1 fruit fly cellular context compared by ENCODE assay signal in the genomic region with DNA sequence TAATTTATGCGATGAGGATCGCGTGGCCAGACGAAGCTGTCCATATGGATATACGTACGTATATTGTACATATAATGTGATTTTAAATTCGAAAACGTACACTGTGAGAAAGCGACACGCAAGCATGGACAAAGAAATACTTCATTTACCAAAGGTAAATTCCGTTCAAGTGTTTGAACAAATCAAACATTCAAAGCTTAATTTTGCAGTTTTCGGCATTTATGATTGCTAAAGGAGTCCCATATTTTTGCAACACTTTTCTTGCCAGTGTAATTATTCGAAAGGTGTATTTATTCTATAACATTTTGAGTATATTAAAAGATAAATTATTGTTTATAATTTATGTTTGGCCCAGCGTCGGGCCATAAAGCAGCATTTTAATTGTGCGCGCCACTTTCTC.
A peak's percentile ranks its signal among the peaks of the same experiment; 100 is the strongest.
TF ChIP-seq lines count a peak whose summit lies in the region.

No protein-coding gene starts in this region.

TF ChIP-seq in whole organism, embryonic, 481 proteins besides CTCF, POLR2A, EP300 and RAD21 (continued from another document and continues in another):
- TF ChIP-seq Mrtf (GFP tag; IDR thresholded peaks at IDR 0.05; lab: Robert Waterston, UW), result no peak
- peak; percentile 14; the same call in 1 of the 2 replicates for TF ChIP-seq ranshi (GFP tag; IDR thresholded peaks at IDR 0.05; lab: Robert Waterston, UW)
- no peak for TF ChIP-seq CG17186 (GFP tag; optimal IDR thresholded peaks at IDR 0.05; lab: Kevin White, UChicago)
- TF ChIP-seq Abd-B (GFP tag; optimal IDR thresholded peaks at IDR 0.05; lab: Kevin White, UChicago), result peak; percentile 18
- TF ChIP-seq CG14050 (GFP tag; IDR thresholded peaks at IDR 0.05; lab: Robert Waterston, UW), result no peak
- no peak for TF ChIP-seq NC2α (GFP tag; optimal IDR thresholded peaks at IDR 0.05; lab: Kevin White, UChicago)
- peak; percentile 41 for TF ChIP-seq esg (GFP tag; conservative IDR thresholded peaks at IDR 0.05; lab: Robert Waterston, UW)
- no peak for TF ChIP-seq fd102C (GFP tag; optimal IDR thresholded peaks at IDR 0.05; lab: Kevin White, UChicago)
- TF ChIP-seq D (optimal IDR thresholded peaks at IDR 0.05; lab: Kevin White, UChicago), result no peak
- no peak for TF ChIP-seq D (GFP tag; optimal IDR thresholded peaks at IDR 0.05; lab: Kevin White, UChicago)
- TF ChIP-seq crp (GFP tag; optimal IDR thresholded peaks at IDR 0.05; lab: Kevin White, UChicago), result no peak
- no peak for TF ChIP-seq vfl (GFP tag; optimal IDR thresholded peaks at IDR 0.05; lab: Kevin White, UChicago)
- no peak for TF ChIP-seq sens-2 (GFP tag; IDR thresholded peaks at IDR 0.05; lab: Robert Waterston, UW)
- peak; percentile 10 for TF ChIP-seq dmrt11E (tag; optimal IDR thresholded peaks at IDR 0.05; lab: Kevin White, UChicago)
- peak; percentile 47 for TF ChIP-seq nmo (GFP tag; optimal IDR thresholded peaks at IDR 0.05; lab: Kevin White, UChicago)
- TF ChIP-seq fru (optimal IDR thresholded peaks at IDR 0.05; lab: Kevin White, UChicago), result no peak
- TF ChIP-seq HLH4C (GFP tag; IDR thresholded peaks at IDR 0.05; lab: Robert Waterston, UW; ENCODE audit: partially characterized antibody), result no peak
- TF ChIP-seq CG15011 (GFP tag; optimal IDR thresholded peaks at IDR 0.05; lab: Kevin White, UChicago), result no peak
- no peak for TF ChIP-seq Dad (GFP tag; optimal IDR thresholded peaks at IDR 0.05; lab: Kevin White, UChicago)
- TF ChIP-seq lbe (GFP tag; optimal IDR thresholded peaks at IDR 0.05; lab: Kevin White, UChicago), result peak; percentile 16
- TF ChIP-seq CG33557 (GFP tag; optimal IDR thresholded peaks at IDR 0.05; lab: Kevin White, UChicago), result no peak
- TF ChIP-seq dysf (GFP tag; IDR thresholded peaks at IDR 0.05; lab: Robert Waterston, UW), result peak; percentile 65; the same call in 2 of the 3 replicates
- no peak for TF ChIP-seq Adf1 (GFP tag; IDR thresholded peaks at IDR 0.05; lab: Robert Waterston, UW)
- TF ChIP-seq ERR (GFP tag; optimal IDR thresholded peaks at IDR 0.05; lab: Kevin White, UChicago), result no peak
- TF ChIP-seq CG6654 (GFP tag; optimal IDR thresholded peaks at IDR 0.05; lab: Kevin White, UChicago), result no peak
- TF ChIP-seq gce (GFP tag; IDR thresholded peaks at IDR 0.05; lab: Robert Waterston, UW), result no peak
- TF ChIP-seq klu (GFP tag; IDR thresholded peaks at IDR 0.05; lab: Robert Waterston, UW), result no peak
- TF ChIP-seq CG18599 (GFP tag; optimal IDR thresholded peaks at IDR 0.05; lab: Kevin White, UChicago), result no peak
- peak; percentile 23 for TF ChIP-seq phol (tag; optimal IDR thresholded peaks at IDR 0.05; lab: Kevin White, UChicago)
- no peak for TF ChIP-seq NK7.1 (GFP tag; optimal IDR thresholded peaks at IDR 0.05; lab: Kevin White, UChicago)
- TF ChIP-seq Oli (tag; optimal IDR thresholded peaks at IDR 0.05; lab: Kevin White, UChicago), result peak; percentile 31
- 0 out of 2 replicates have a peak, but pooled peaks have one; percentile 9 for TF ChIP-seq CG16779 (GFP tag; IDR thresholded peaks at IDR 0.05; lab: Robert Waterston, UW)
- no peak for TF ChIP-seq HLH3B (GFP tag; IDR thresholded peaks at IDR 0.05; lab: Robert Waterston, UW)
- no peak for TF ChIP-seq bigmax (GFP tag; optimal IDR thresholded peaks at IDR 0.05; lab: Kevin White, UChicago)
- no peak for TF ChIP-seq Max (GFP tag; optimal IDR thresholded peaks at IDR 0.05; lab: Kevin White, UChicago)
- no peak for TF ChIP-seq CG12942 (GFP tag; optimal IDR thresholded peaks at IDR 0.05; lab: Kevin White, UChicago)
- TF ChIP-seq CG10274 (GFP tag; optimal IDR thresholded peaks at IDR 0.05; lab: Kevin White, UChicago), result no peak
- TF ChIP-seq CG17328 (GFP tag; IDR thresholded peaks at IDR 0.05; lab: Robert Waterston, UW), result peak; percentile 54
- TF ChIP-seq CG17385 (GFP tag; optimal IDR thresholded peaks at IDR 0.05; lab: Kevin White, UChicago), result peak; percentile 3
- no peak for TF ChIP-seq NFAT (GFP tag; IDR thresholded peaks at IDR 0.05; lab: Robert Waterston, UW)
- no peak for TF ChIP-seq CG8478 (optimal IDR thresholded peaks at IDR 0.05; lab: Kevin White, UChicago)
- TF ChIP-seq pita (GFP tag; optimal IDR thresholded peaks at IDR 0.05; lab: Kevin White, UChicago), result no peak
- no peak for TF ChIP-seq CG13775 (GFP tag; optimal IDR thresholded peaks at IDR 0.05; lab: Kevin White, UChicago)
- TF ChIP-seq z (GFP tag; IDR thresholded peaks at IDR 0.05; lab: Robert Waterston, UW), result no peak
- no peak for TF ChIP-seq CG16813 (GFP tag; IDR thresholded peaks at IDR 0.05; lab: Robert Waterston, UW; ENCODE audit: partially characterized antibody)
- TF ChIP-seq ems (GFP tag; optimal IDR thresholded peaks at IDR 0.05; lab: Kevin White, UChicago), result no peak
- TF ChIP-seq psq (GFP tag; optimal IDR thresholded peaks at IDR 0.05; lab: Kevin White, UChicago), result no peak
- no peak for TF ChIP-seq eve (GFP tag; optimal IDR thresholded peaks at IDR 0.05; lab: Kevin White, UChicago)
- no peak for TF ChIP-seq Side (GFP tag; optimal IDR thresholded peaks at IDR 0.05; lab: Kevin White, UChicago)
- no peak for TF ChIP-seq tup (GFP tag; optimal IDR thresholded peaks at IDR 0.05; lab: Kevin White, UChicago)
- TF ChIP-seq HLH54F (GFP tag; optimal IDR thresholded peaks at IDR 0.05; lab: Kevin White, UChicago), result peak; percentile 15
- TF ChIP-seq Fer1 (GFP tag; optimal IDR thresholded peaks at IDR 0.05; lab: Kevin White, UChicago), result no peak
- TF ChIP-seq CG11560 (tag; IDR thresholded peaks at IDR 0.05; lab: Robert Waterston, UW), result no peak
- TF ChIP-seq CG4617 (GFP tag; optimal IDR thresholded peaks at IDR 0.05; lab: Kevin White, UChicago; ENCODE audit: borderline replicate concordance), result no peak
- no peak for TF ChIP-seq dati (GFP tag; IDR thresholded peaks at IDR 0.05; lab: Robert Waterston, UW)
- TF ChIP-seq CG13624 (GFP tag; optimal IDR thresholded peaks at IDR 0.05; lab: Kevin White, UChicago), result peak; percentile 31
- no peak for TF ChIP-seq CG1529 (GFP tag; optimal IDR thresholded peaks at IDR 0.05; lab: Kevin White, UChicago)
- no peak for TF ChIP-seq Hmx (GFP tag; optimal IDR thresholded peaks at IDR 0.05; lab: Kevin White, UChicago)
- TF ChIP-seq CG14441 (GFP tag; IDR thresholded peaks at IDR 0.05; lab: Robert Waterston, UW), result peak; percentile 59
- TF ChIP-seq CG11695 (GFP tag; IDR thresholded peaks at IDR 0.05; lab: Robert Waterston, UW), result no peak
- no peak for TF ChIP-seq Scr (GFP tag; IDR thresholded peaks at IDR 0.05; lab: Robert Waterston, UW; ENCODE audit: partially characterized antibody)
- TF ChIP-seq schlank (tag; optimal IDR thresholded peaks at IDR 0.05; lab: Kevin White, UChicago), result no peak
- no peak for TF ChIP-seq D19A (tag; optimal IDR thresholded peaks at IDR 0.05; lab: Kevin White, UChicago)
- TF ChIP-seq CG3281 (GFP tag; optimal IDR thresholded peaks at IDR 0.05; lab: Kevin White, UChicago), result peak; percentile 21
- TF ChIP-seq row (GFP tag; IDR thresholded peaks at IDR 0.05; lab: Robert Waterston, UW), result peak; percentile 55; the same call in 2 of the 3 replicates
- TF ChIP-seq CG10654 (GFP tag; optimal IDR thresholded peaks at IDR 0.05; lab: Kevin White, UChicago), result no peak
- peak; percentile 42; the same call in 1 of the 2 replicates for TF ChIP-seq Ptx1 (GFP tag; IDR thresholded peaks at IDR 0.05; lab: Robert Waterston, UW)
- TF ChIP-seq CG34422 (GFP tag; IDR thresholded peaks at IDR 0.05; lab: Robert Waterston, UW), result no peak
- peak; percentile 55; the same call in 1 of the 2 replicates for TF ChIP-seq Rfx (GFP tag; IDR thresholded peaks at IDR 0.05; lab: Robert Waterston, UW)
- TF ChIP-seq NC2β (GFP tag; optimal IDR thresholded peaks at IDR 0.05; lab: Kevin White, UChicago), result no peak
- TF ChIP-seq ttk (GFP tag; IDR thresholded peaks at IDR 0.05; lab: Robert Waterston, UW), result no peak
- TF ChIP-seq knrl (GFP tag; IDR thresholded peaks at IDR 0.05; lab: Robert Waterston, UW; ENCODE audit: partially characterized antibody), result no peak
- peak; percentile 44 for TF ChIP-seq zfh2 (GFP tag; optimal IDR thresholded peaks at IDR 0.05; lab: Kevin White, UChicago)
- no peak for TF ChIP-seq CrebB (tag; optimal IDR thresholded peaks at IDR 0.05; lab: Kevin White, UChicago)
- TF ChIP-seq Neu2 (GFP tag; optimal IDR thresholded peaks at IDR 0.05; lab: Kevin White, UChicago; ENCODE audit: borderline replicate concordance), result no peak
- TF ChIP-seq nerfin-2 (GFP tag; IDR thresholded peaks at IDR 0.05; lab: Robert Waterston, UW; ENCODE audit: partially characterized antibody), result no peak
- TF ChIP-seq Bdp1 (GFP tag; optimal IDR thresholded peaks at IDR 0.05; lab: Kevin White, UChicago), result no peak
- TF ChIP-seq CG1603 (tag; optimal IDR thresholded peaks at IDR 0.05; lab: Kevin White, UChicago), result peak; percentile 24
- no peak for TF ChIP-seq Nf-YA (GFP tag; IDR thresholded peaks at IDR 0.05; lab: Robert Waterston, UW)
- no peak for TF ChIP-seq Dref (GFP tag; IDR thresholded peaks at IDR 0.05; lab: Robert Waterston, UW)
- no peak for TF ChIP-seq chinmo (GFP tag; IDR thresholded peaks at IDR 0.05; lab: Robert Waterston, UW; ENCODE audit: partially characterized antibody)
- no peak for TF ChIP-seq sima (GFP tag; optimal IDR thresholded peaks at IDR 0.05; lab: Kevin White, UChicago)
- TF ChIP-seq jigr1 (GFP tag; IDR thresholded peaks at IDR 0.05; lab: Robert Waterston, UW), result no peak
- TF ChIP-seq CG7556 (GFP tag; optimal IDR thresholded peaks at IDR 0.05; lab: Kevin White, UChicago), result peak; percentile 9
- peak; percentile 40 for TF ChIP-seq CG30403 (GFP tag; optimal IDR thresholded peaks at IDR 0.05; lab: Kevin White, UChicago)
- TF ChIP-seq Mad (GFP tag; optimal IDR thresholded peaks at IDR 0.05; lab: Kevin White, UChicago), result no peak
- TF ChIP-seq CG1024 (GFP tag; IDR thresholded peaks at IDR 0.05; lab: Robert Waterston, UW), result no peak
- peak; percentile 36 for TF ChIP-seq pum (GFP tag; optimal IDR thresholded peaks at IDR 0.05; lab: Kevin White, UChicago)
- no peak for TF ChIP-seq sim (GFP tag; IDR thresholded peaks at IDR 0.05; lab: Robert Waterston, UW)
- 0 out of 3 replicates have a peak, but pooled peaks have one; percentile 25 for TF ChIP-seq Dbx (GFP tag; IDR thresholded peaks at IDR 0.05; lab: Robert Waterston, UW)
- no peak for TF ChIP-seq Elba2 (GFP tag; optimal IDR thresholded peaks at IDR 0.05; lab: Kevin White, UChicago)
- no peak for TF ChIP-seq CG17802 (tag; optimal IDR thresholded peaks at IDR 0.05; lab: Kevin White, UChicago)
- TF ChIP-seq CG2875 (GFP tag; optimal IDR thresholded peaks at IDR 0.05; lab: Kevin White, UChicago), result peak; percentile 15
- TF ChIP-seq Hr51 (GFP tag; optimal IDR thresholded peaks at IDR 0.05; lab: Kevin White, UChicago), result peak in 1 of 2 experiments; percentile 47
- no peak for TF ChIP-seq wor (GFP tag; IDR thresholded peaks at IDR 0.05; lab: Robert Waterston, UW)
- no peak for TF ChIP-seq rib (GFP tag; IDR thresholded peaks at IDR 0.05; lab: Robert Waterston, UW)
- TF ChIP-seq slbo (GFP tag; IDR thresholded peaks at IDR 0.05; lab: Robert Waterston, UW), result peak; percentile 72
- no peak for TF ChIP-seq MESR4 (GFP tag; optimal IDR thresholded peaks at IDR 0.05; lab: Kevin White, UChicago)
- no peak for TF ChIP-seq CG7745 (tag; optimal IDR thresholded peaks at IDR 0.05; lab: Kevin White, UChicago)
- peak; percentile 36; the same call in 1 of the 2 replicates for TF ChIP-seq CG14014 (GFP tag; IDR thresholded peaks at IDR 0.05; lab: Robert Waterston, UW)
- TF ChIP-seq CG13424 (tag; optimal IDR thresholded peaks at IDR 0.05; lab: Kevin White, UChicago), result peak; percentile 43
- no peak for TF ChIP-seq ssp (GFP tag; IDR thresholded peaks at IDR 0.05; lab: Robert Waterston, UW)
- no peak for TF ChIP-seq Tbp (GFP tag; optimal IDR thresholded peaks at IDR 0.05; lab: Kevin White, UChicago)
- no peak for TF ChIP-seq Vsx1 (GFP tag; optimal IDR thresholded peaks at IDR 0.05; lab: Kevin White, UChicago)
- peak; percentile 47 for TF ChIP-seq al (GFP tag; IDR thresholded peaks at IDR 0.05; lab: Robert Waterston, UW)
- no peak for TF ChIP-seq nerfin-1 (tag; optimal IDR thresholded peaks at IDR 0.05; lab: Kevin White, UChicago)
- peak; percentile 24; the same call in 1 of the 2 replicates for TF ChIP-seq Xrp1 (GFP tag; IDR thresholded peaks at IDR 0.05; lab: Robert Waterston, UW)
- peak; percentile 56 for TF ChIP-seq grau (tag; optimal IDR thresholded peaks at IDR 0.05; lab: Kevin White, UChicago)
- no peak for TF ChIP-seq TFAM (GFP tag; optimal IDR thresholded peaks at IDR 0.05; lab: Kevin White, UChicago)
- no peak for TF ChIP-seq lov (optimal IDR thresholded peaks at IDR 0.05; lab: Kevin White, UChicago)
- no peak for TF ChIP-seq lov (GFP tag; IDR thresholded peaks at IDR 0.05; lab: Robert Waterston, UW)
- no peak for TF ChIP-seq CG4424 (GFP tag; optimal IDR thresholded peaks at IDR 0.05; lab: Kevin White, UChicago)
- TF ChIP-seq CG6683 (GFP tag; optimal IDR thresholded peaks at IDR 0.05; lab: Kevin White, UChicago), result no peak
- no peak for TF ChIP-seq hkb (optimal IDR thresholded peaks at IDR 0.05; lab: Kevin White, UChicago)
- TF ChIP-seq hkb (GFP tag; IDR thresholded peaks at IDR 0.05; lab: Robert Waterston, UW), result peak; percentile 26; the same call in 1 of the 2 replicates
- no peak for TF ChIP-seq CG5953 (GFP tag; IDR thresholded peaks at IDR 0.05; lab: Robert Waterston, UW)
- no peak for TF ChIP-seq CG9797 (GFP tag; optimal IDR thresholded peaks at IDR 0.05; lab: Kevin White, UChicago)
- no peak for TF ChIP-seq oc (tag; optimal IDR thresholded peaks at IDR 0.05; lab: Kevin White, UChicago)
- no peak for TF ChIP-seq ci (GFP tag; IDR thresholded peaks at IDR 0.05; lab: Robert Waterston, UW)
- TF ChIP-seq CG17912 (GFP tag; optimal IDR thresholded peaks at IDR 0.05; lab: Kevin White, UChicago), result no peak
- 0 out of 2 replicates have a peak, but pooled peaks have one; percentile 11 for TF ChIP-seq dimm (GFP tag; IDR thresholded peaks at IDR 0.05; lab: Robert Waterston, UW)
- no peak for TF ChIP-seq unc-4 (GFP tag; IDR thresholded peaks at IDR 0.05; lab: Robert Waterston, UW; ENCODE audit: partially characterized antibody)
- TF ChIP-seq Gug (GFP tag; IDR thresholded peaks at IDR 0.05; lab: Robert Waterston, UW), result peak; percentile 31; the same call in 1 of the 4 replicates
- TF ChIP-seq toy (GFP tag; IDR thresholded peaks at IDR 0.05; lab: Robert Waterston, UW), result no peak
- no peak for TF ChIP-seq Dek (tag; optimal IDR thresholded peaks at IDR 0.05; lab: Kevin White, UChicago)
- TF ChIP-seq MBD-R2 (GFP tag; IDR thresholded peaks at IDR 0.05; lab: Robert Waterston, UW), result no peak
- no peak for TF ChIP-seq ewg (GFP tag; optimal IDR thresholded peaks at IDR 0.05; lab: Kevin White, UChicago)
- TF ChIP-seq Camta (GFP tag; optimal IDR thresholded peaks at IDR 0.05; lab: Kevin White, UChicago), result no peak
- no peak for TF ChIP-seq CG12299 (tag; optimal IDR thresholded peaks at IDR 0.05; lab: Kevin White, UChicago)
- no peak for TF ChIP-seq CG13296 (GFP tag; optimal IDR thresholded peaks at IDR 0.05; lab: Kevin White, UChicago)
- TF ChIP-seq CG10959 (GFP tag; IDR thresholded peaks at IDR 0.05; lab: Robert Waterston, UW), result no peak
